Worm (Caenorhabditis elegans): ENCODE results near the gene metl-5.

- TF ChIP-seq ztf-4 (tag; optimal IDR thresholded peaks at IDR 0.05): no peak
- no peak for TF ChIP-seq lin-13 (GFP tag; optimal IDR thresholded peaks at IDR 0.05)
Measured at ce11 chrIII:4819843-4820242, 17.0 kb downstream of the metl-5 start, which contains the start of gene F26A1.7.
